Worm (Caenorhabditis elegans) whole organism, L4 larva: ENCODE measurements around the gene wago-10.
A peak's percentile ranks its signal among the peaks of the same experiment; 100 is the strongest.

Source experiments
- Y48G9A.11 ChIP-seq: fragments of 200-800 bp; sonication (Bioruptor generic); IDR thresholded peaks from 2 replicates; pipeline ENCODE4 v1.3.6; 2022; ENCODE audit warnings: missing genetic modification reagents, missing genetic modification characterization, missing compliant biosample characterization
- Y5F2A.4 ChIP-seq: fragments of 200-800 bp; sonication (Bioruptor generic); optimal IDR thresholded peaks from 2 replicates; lab custom pipeline; 2018; ENCODE audit warnings: mild to moderate bottlenecking, missing genetic modification characterization, missing compliant biosample characterization
- aha-1 ChIP-seq: fragments of 150-350 bp; peaks from one replicate; lab custom pipeline; 2014; ENCODE audit warnings: missing biosample characterization, missing genetic modification characterization
- ceh-62 ChIP-seq: sonication (generic microtip); optimal IDR thresholded peaks from 2 replicates; lab custom pipeline; 2017; ENCODE audit warnings: missing biosample characterization, missing genetic modification characterization
- ces-1 ChIP-seq: fragments of 150-350 bp; sonication (generic microtip); optimal IDR thresholded peaks from 4 replicates; lab custom pipeline; 2014; ENCODE audit warnings: missing biosample characterization, missing genetic modification reagents, missing genetic modification characterization
- daf-16 ChIP-seq, 3 experiments: sonication (generic microtip); optimal IDR thresholded peaks; 2 replicates each; lab custom pipeline; 2016 to 2017; ENCODE audit warnings: missing genetic modification characterization in 3 of 3, missing genetic modification reagents in 3 of 3, mild to moderate bottlenecking in 2 of 3, missing compliant biosample characterization in 2 of 3, missing biosample characterization in 1 of 3, moderate library complexity in 1 of 3
- daf-19 ChIP-seq: fragments of 200-800 bp; sonication (Bioruptor generic); conservative IDR thresholded peaks from 2 replicates; pipeline ENCODE4 v1.3.6; 2022; ENCODE audit warnings: missing genetic modification characterization, missing compliant biosample characterization
- dmd-6 ChIP-seq: fragments of 200-800 bp; sonication (Bioruptor generic); IDR thresholded peaks from 2 replicates; pipeline ENCODE4 v1.3.6; 2022; ENCODE audit warnings: missing genetic modification reagents, missing genetic modification characterization, missing compliant biosample characterization
- dpl-1 ChIP-seq: fragments of 150-350 bp; optimal IDR thresholded peaks from 2 replicates; lab custom pipeline; 2014; ENCODE audit warnings: missing biosample characterization, missing genetic modification reagents, missing genetic modification characterization
- dve-1 ChIP-seq: sonication (generic microtip); optimal IDR thresholded peaks from 2 replicates; lab custom pipeline; 2017; ENCODE audit warnings: antibody characterized with exemption, mild to moderate bottlenecking, missing genetic modification characterization, missing compliant biosample characterization; ENCODE audit not compliant: insufficient read depth
- egl-43 ChIP-seq: fragments of 200-800 bp; sonication (Bioruptor generic); IDR thresholded peaks from 2 replicates; pipeline ENCODE4 v1.3.6; 2022; ENCODE audit warnings: missing genetic modification reagents, missing genetic modification characterization, missing compliant biosample characterization
- fkh-10 ChIP-seq: fragments of 150-350 bp; optimal IDR thresholded peaks from 2 replicates; lab custom pipeline; 2014; ENCODE audit warnings: missing biosample characterization, missing genetic modification reagents, missing genetic modification characterization
- hlh-11 ChIP-seq: fragments of 200-800 bp; sonication (Bioruptor generic); optimal IDR thresholded peaks from 2 replicates; lab custom pipeline; 2018; ENCODE audit warnings: mild to moderate bottlenecking, missing genetic modification characterization, missing compliant biosample characterization
- hlh-30 ChIP-seq: sonication (generic microtip); optimal IDR thresholded peaks from 2 replicates; lab custom pipeline; 2017; ENCODE audit warnings: antibody characterized with exemption, mild to moderate bottlenecking, missing genetic modification characterization, missing compliant biosample characterization; ENCODE audit not compliant: insufficient read depth
- hmg-1.1 ChIP-seq: fragments of 200-800 bp; sonication (Bioruptor generic); IDR thresholded peaks from 2 replicates; pipeline ENCODE4 v1.3.6; 2022; ENCODE audit warnings: missing genetic modification reagents, missing genetic modification characterization, missing compliant biosample characterization
- lin-1 ChIP-seq: fragments of 200-800 bp; sonication (Bioruptor generic); IDR thresholded peaks from 2 replicates; pipeline ENCODE4 v1.3.6; 2022; ENCODE audit warnings: missing genetic modification reagents, missing genetic modification characterization, missing compliant biosample characterization
- lin-29 ChIP-seq: fragments of 200-800 bp; sonication (Bioruptor generic); IDR thresholded peaks from 2 replicates; pipeline ENCODE4 v1.3.6; 2022; ENCODE audit warnings: missing genetic modification reagents, missing genetic modification characterization, missing compliant biosample characterization
- madf-9 ChIP-seq: fragments of 200-800 bp; sonication (Bioruptor generic); conservative IDR thresholded peaks from 2 replicates; pipeline ENCODE4 v1.3.6; 2022; ENCODE audit warnings: missing genetic modification reagents, missing genetic modification characterization, missing compliant biosample characterization
- mdl-1 ChIP-seq, 2 experiments: fragments of 150-350 bp in 1 of 2; sonication (generic microtip) in 1 of 2; optimal IDR thresholded peaks; 2 replicates each; lab custom pipeline; 2014 to 2017; ENCODE audit warnings: missing biosample characterization in 2 of 2, missing genetic modification characterization in 2 of 2
- mes-2 ChIP-seq: sonication (generic microtip); optimal IDR thresholded peaks from 2 replicates; lab custom pipeline; 2016; ENCODE audit warnings: missing genotype, mild to moderate bottlenecking, missing genetic modification characterization, missing compliant biosample characterization; ENCODE audit not compliant: poor library complexity, severe bottlenecking
- mxl-3 ChIP-seq: fragments of 200-800 bp; sonication (Bioruptor generic); optimal IDR thresholded peaks from 2 replicates; lab custom pipeline; 2018; ENCODE audit warnings: mild to moderate bottlenecking, missing genetic modification characterization, missing compliant biosample characterization
- nhr-102 ChIP-seq: sonication (generic microtip); optimal IDR thresholded peaks from 2 replicates; lab custom pipeline; 2016; ENCODE audit warnings: mild to moderate bottlenecking, missing genetic modification characterization, moderate library complexity, missing compliant biosample characterization
- nhr-11 ChIP-seq: fragments of 150-350 bp; optimal IDR thresholded peaks from 2 replicates; lab custom pipeline; 2014; ENCODE audit warnings: missing biosample characterization, missing genetic modification characterization
- nhr-237 ChIP-seq: sonication (generic microtip); optimal IDR thresholded peaks from 2 replicates; lab custom pipeline; 2017; ENCODE audit warnings: missing biosample characterization, missing genetic modification characterization
- nhr-25 ChIP-seq: sonication (generic microtip); optimal IDR thresholded peaks from 2 replicates; lab custom pipeline; 2017; ENCODE audit warnings: missing genetic modification characterization, mild to moderate bottlenecking, missing compliant biosample characterization, antibody characterized with exemption, moderate library complexity, borderline replicate concordance; ENCODE audit not compliant: insufficient read depth
- nhr-28 ChIP-seq: fragments of 150-350 bp; optimal IDR thresholded peaks from 2 replicates; lab custom pipeline; 2014; ENCODE audit warnings: missing biosample characterization, missing genetic modification characterization
- nhr-48 ChIP-seq: sonication (generic microtip); optimal IDR thresholded peaks from 2 replicates; lab custom pipeline; 2016; ENCODE audit warnings: mild to moderate bottlenecking, missing genetic modification characterization, missing compliant biosample characterization
- nhr-6 ChIP-seq: fragments of 150-350 bp; optimal IDR thresholded peaks from 2 replicates; lab custom pipeline; 2014; ENCODE audit warnings: missing biosample characterization, missing genetic modification characterization
- nhr-77 ChIP-seq: fragments of 150-350 bp; optimal IDR thresholded peaks from 2 replicates; lab custom pipeline; 2014; ENCODE audit warnings: missing biosample characterization, missing genetic modification characterization
- php-3 ChIP-seq: fragments of 200-800 bp; sonication (Bioruptor generic); IDR thresholded peaks from 2 replicates; pipeline ENCODE4 v1.3.6; 2022; ENCODE audit warnings: missing genetic modification reagents, missing genetic modification characterization, missing compliant biosample characterization
- pqm-1 ChIP-seq: sonication (generic microtip); optimal IDR thresholded peaks from 2 replicates; lab custom pipeline; 2017; ENCODE audit warnings: missing biosample characterization, missing genetic modification characterization
- saeg-2 ChIP-seq: fragments of 200-800 bp; sonication (Bioruptor generic); IDR thresholded peaks from 2 replicates; pipeline ENCODE4 v1.3.6; 2022; ENCODE audit warnings: missing genetic modification reagents, missing genetic modification characterization, missing compliant biosample characterization
- skn-1 ChIP-seq: fragments of 150-350 bp; optimal IDR thresholded peaks from 2 replicates; lab custom pipeline; 2014; ENCODE audit warnings: missing biosample characterization, missing genetic modification characterization
- snpc-1.2 ChIP-seq: fragments of 200-800 bp; sonication (Bioruptor generic); IDR thresholded peaks from 2 replicates; pipeline ENCODE4 v1.3.6; 2022; ENCODE audit warnings: missing genetic modification reagents, missing genetic modification characterization, missing compliant biosample characterization
- snpc-4 ChIP-seq: fragments of 150-350 bp; optimal IDR thresholded peaks from 2 replicates; lab custom pipeline; 2014; ENCODE audit warnings: missing biosample characterization, missing genetic modification characterization
- spr-3 ChIP-seq: fragments of 200-800 bp; sonication (Bioruptor generic); optimal IDR thresholded peaks from 2 replicates; lab custom pipeline; 2018; ENCODE audit warnings: mild to moderate bottlenecking, missing genetic modification characterization, missing compliant biosample characterization
- tag-97 ChIP-seq: fragments of 200-800 bp; sonication (Bioruptor generic); IDR thresholded peaks from 2 replicates; pipeline ENCODE4 v1.3.6; 2022; ENCODE audit warnings: missing genetic modification characterization, missing compliant biosample characterization
- unc-39 ChIP-seq: sonication (generic microtip); optimal IDR thresholded peaks from 2 replicates; lab custom pipeline; 2017; ENCODE audit warnings: missing biosample characterization, missing genetic modification characterization
- unc-62 ChIP-seq, 3 experiments: fragments of 150-350 bp in 1 of 3; sonication (generic microtip); optimal IDR thresholded peaks in 2 of 3; peaks in 1 of 3; 1 replicate in 1 of 3; 2 replicates in 2 of 3; lab custom pipeline; 2014 to 2017; ENCODE audit warnings: missing biosample characterization in 3 of 3, missing genetic modification characterization in 3 of 3, missing genetic modification reagents in 3 of 3, missing genotype in 1 of 3
- vab-7 ChIP-seq: fragments of 200-800 bp; sonication (Bioruptor generic); IDR thresholded peaks from 2 replicates; pipeline ENCODE4 v1.3.6; 2022; ENCODE audit warnings: missing genetic modification reagents, missing genetic modification characterization, missing compliant biosample characterization
- zfp-2 ChIP-seq: sonication (generic microtip); optimal IDR thresholded peaks from 2 replicates; lab custom pipeline; 2016; ENCODE audit warnings: mild to moderate bottlenecking, missing genetic modification characterization, missing compliant biosample characterization
- zfp-3 ChIP-seq: fragments of 200-800 bp; sonication (Bioruptor generic); conservative IDR thresholded peaks from 2 replicates; pipeline ENCODE4 v1.3.6; 2022; ENCODE audit warnings: missing genetic modification reagents, missing genetic modification characterization, missing compliant biosample characterization
- zip-11 ChIP-seq: fragments of 200-800 bp; sonication (Bioruptor generic); IDR thresholded peaks from 2 replicates; pipeline ENCODE4 v1.3.6; 2022; ENCODE audit warnings: missing genetic modification characterization, missing compliant biosample characterization
- zip-2 ChIP-seq: fragments of 150-350 bp; optimal IDR thresholded peaks from 2 replicates; lab custom pipeline; 2014; ENCODE audit warnings: missing biosample characterization, missing genetic modification characterization
- ztf-7 ChIP-seq: fragments of 150-350 bp; optimal IDR thresholded peaks from 2 replicates; lab custom pipeline; 2014; ENCODE audit warnings: missing biosample characterization, missing genetic modification characterization

The wago-10 gene

DNA sequence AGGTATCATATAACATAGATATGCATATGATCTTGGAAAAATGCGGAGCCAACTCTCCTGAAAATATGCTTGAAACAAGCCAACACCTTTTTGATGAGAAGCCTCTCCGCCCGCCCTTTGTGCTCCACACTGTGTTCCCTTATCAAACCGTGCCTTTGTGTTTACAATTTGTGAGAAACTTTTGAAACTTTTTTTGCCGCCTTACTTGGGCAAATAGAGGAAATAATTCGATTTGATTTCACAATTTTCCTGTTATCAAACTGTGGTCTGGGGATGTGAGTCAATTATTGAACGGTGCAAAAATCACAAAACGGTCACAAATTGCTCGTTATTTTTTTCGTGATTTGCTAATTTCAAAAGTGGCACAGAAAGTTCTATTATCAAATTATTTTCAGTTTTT lies 10.6 kb upstream of the wago-10 start:
- TF ChIP-seq saeg-2 (GFP tag; lab: Robert Waterston, UW) = no peak
- peak; percentile 92 for TF ChIP-seq nhr-102 (tag; lab: Kevin White, UChicago)
- TF ChIP-seq hlh-11 = peak; percentile 77
- no peak for TF ChIP-seq ztf-7 (tag; lab: Kevin White, UChicago)
- TF ChIP-seq mdl-1 (tag; optimal IDR thresholded peaks at IDR 0.05; lab: Kevin White, UChicago) = peak in 1 of 2 experiments; percentile 15
- no peak for TF ChIP-seq nhr-48 (tag; lab: Kevin White, UChicago)
- no peak for TF ChIP-seq egl-43
- TF ChIP-seq dpl-1 (GFP tag; lab: Kevin White, UChicago) = no peak
- no peak for TF ChIP-seq nhr-237 (tag; lab: Kevin White, UChicago)
- TF ChIP-seq pqm-1 (tag; lab: Kevin White, UChicago) = peak; percentile 97
- no peak for TF ChIP-seq mes-2 (tag; lab: Kevin White, UChicago)
- no peak for TF ChIP-seq unc-39 (tag; lab: Kevin White, UChicago)
- peak; percentile 27 for TF ChIP-seq mxl-3 (GFP tag; lab: Kevin White, UChicago)
- TF ChIP-seq dmd-6 (GFP tag; lab: Robert Waterston, UW) = peak; percentile 93
- TF ChIP-seq php-3 (GFP tag; lab: Robert Waterston, UW) = peak; percentile 62
- TF ChIP-seq nhr-77 (tag; lab: Kevin White, UChicago) = peak; percentile 29
- TF ChIP-seq nhr-6 (tag; lab: Kevin White, UChicago) = peak; percentile 48
- TF ChIP-seq aha-1 (tag; lab: Kevin White, UChicago) = peak; percentile 65
- no peak for TF ChIP-seq daf-16 (GFP tag; optimal IDR thresholded peaks at IDR 0.05; lab: Kevin White, UChicago)
- peak; percentile 94 for TF ChIP-seq daf-16 (tag; optimal IDR thresholded peaks at IDR 0.05; lab: Kevin White, UChicago)
- no peak for TF ChIP-seq vab-7 (GFP tag; lab: Robert Waterston, UW)
- TF ChIP-seq ceh-62 (tag; lab: Kevin White, UChicago) = no peak
- TF ChIP-seq nhr-28 = peak; percentile 83
- TF ChIP-seq fkh-10 (GFP tag; lab: Kevin White, UChicago) = no peak
- TF ChIP-seq nhr-25 (tag; lab: Kevin White, UChicago) = no peak
- TF ChIP-seq Y5F2A.4 (GFP tag; lab: Kevin White, UChicago) = no peak
- peak; percentile 51 for TF ChIP-seq dve-1 (tag; lab: Kevin White, UChicago)
- TF ChIP-seq, all 104 proteins: peak for 13

DNA sequence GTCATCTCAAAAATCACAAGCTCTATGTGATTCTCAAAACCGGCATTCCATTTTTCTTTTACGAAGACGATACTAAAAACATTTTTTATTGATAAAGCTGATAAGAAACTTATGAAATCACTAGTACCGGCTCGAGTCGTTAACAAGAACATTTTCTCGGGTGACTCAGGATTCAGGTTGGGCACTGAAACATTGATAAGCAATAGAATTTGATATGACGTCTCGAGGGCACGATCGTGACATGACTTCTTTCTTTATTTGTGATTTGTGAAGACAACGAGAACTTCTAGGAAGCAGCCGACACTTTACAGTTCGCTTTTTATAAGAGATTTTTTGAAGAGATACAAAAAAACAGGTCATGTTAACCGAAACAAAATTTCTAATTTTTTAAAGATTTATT lies 9.5 kb upstream of the wago-10 start:
- TF ChIP-seq snpc-4 (tag; lab: Kevin White, UChicago) (no peak), ces-1 (GFP tag; lab: Kevin White, UChicago) (no peak), lin-1 (0 out of 2 replicates have a peak, but pooled peaks have one; percentile 36), nhr-25 (tag; lab: Kevin White, UChicago) (no peak), hlh-30 (tag; lab: Kevin White, UChicago) (peak; percentile 67), ztf-7 (tag; lab: Kevin White, UChicago) (no peak), unc-62 (GFP tag; optimal IDR thresholded peaks at IDR 0.05 in 1 of 2; lab: Kevin White, UChicago) (peak in 1 of 2 experiments; percentile 82), unc-62 (tag; optimal IDR thresholded peaks at IDR 0.05; lab: Kevin White, UChicago) (no peak), pqm-1 (tag; lab: Kevin White, UChicago) (peak; percentile 99), daf-19 (GFP tag; lab: Robert Waterston, UW) (no peak), nhr-102 (tag; lab: Kevin White, UChicago) (peak; percentile 96), php-3 (GFP tag; lab: Robert Waterston, UW) (peak; percentile 85), dmd-6 (GFP tag; lab: Robert Waterston, UW) (peak; percentile 96), zfp-3 (GFP tag; lab: Robert Waterston, UW) (no peak), tag-97 (GFP tag; lab: Robert Waterston, UW) (no peak), daf-16 (GFP tag; optimal IDR thresholded peaks at IDR 0.05; lab: Kevin White, UChicago) (peak in 1 of 2 experiments; percentile 45), daf-16 (tag; optimal IDR thresholded peaks at IDR 0.05; lab: Kevin White, UChicago) (peak; percentile 88), hmg-1.1 (GFP tag; lab: Robert Waterston, UW) (no peak), zip-2 (tag; lab: Kevin White, UChicago) (no peak), zfp-2 (tag; lab: Kevin White, UChicago) (no peak), dve-1 (tag; lab: Kevin White, UChicago) (peak; percentile 89), nhr-11 (tag; lab: Kevin White, UChicago) (no peak), nhr-77 (tag; lab: Kevin White, UChicago) (peak; percentile 90), nhr-6 (tag; lab: Kevin White, UChicago) (peak; percentile 39), zip-11 (GFP tag; lab: Robert Waterston, UW) (no peak), nhr-28 (peak; percentile 94), spr-3 (GFP tag; lab: Kevin White, UChicago) (no peak), lin-29 (no peak), mdl-1 (tag; optimal IDR thresholded peaks at IDR 0.05; lab: Kevin White, UChicago) (peak in 1 of 2 experiments; percentile 28), snpc-1.2 (GFP tag; lab: Robert Waterston, UW) (no peak), hlh-11 (peak; percentile 85), skn-1 (tag; lab: Kevin White, UChicago) (no peak), Y48G9A.11 (GFP tag; lab: Robert Waterston, UW) (no peak), madf-9 (GFP tag; lab: Robert Waterston, UW) (no peak)
